Worm (Caenorhabditis elegans) whole organism, L4 larva: ENCODE results near the gene F55A4.3.

Experiments used
- ama-1 ChIP-seq: fragments of 150-350 bp; optimal IDR thresholded peaks from 2 replicates; lab custom pipeline; 2014; ENCODE audit warnings: inconsistent platforms, mixed read lengths
- fos-1 ChIP-seq: fragments of 150-350 bp; optimal IDR thresholded peaks from 2 replicates; lab custom pipeline; 2014; ENCODE audit warnings: missing biosample characterization, missing genetic modification characterization
- lin-39 ChIP-seq: fragments of 150-350 bp; optimal IDR thresholded peaks from 2 replicates; lab custom pipeline; 2014; ENCODE audit warnings: missing biosample characterization, missing genetic modification reagents, missing genetic modification characterization
- mdl-1 ChIP-seq, 2 experiments: fragments of 150-350 bp in 1 of 2; sonication (generic microtip) in 1 of 2; optimal IDR thresholded peaks; 2 replicates each; lab custom pipeline; 2014 to 2017; ENCODE audit warnings: missing biosample characterization in 2 of 2, missing genetic modification characterization in 2 of 2
- mxl-2 ChIP-seq: fragments of 200-800 bp; sonication (Bioruptor generic); conservative IDR thresholded peaks from 2 replicates; pipeline ENCODE4 v1.3.6; 2022; ENCODE audit warnings: missing genetic modification reagents, missing genetic modification characterization, missing compliant biosample characterization
- nhr-10 ChIP-seq: fragments of 150-350 bp; optimal IDR thresholded peaks from 2 replicates; lab custom pipeline; 2014; ENCODE audit warnings: missing biosample characterization, missing genetic modification characterization
- nhr-77 ChIP-seq: fragments of 150-350 bp; optimal IDR thresholded peaks from 2 replicates; lab custom pipeline; 2014; ENCODE audit warnings: missing biosample characterization, missing genetic modification characterization
- pqm-1 ChIP-seq: sonication (generic microtip); optimal IDR thresholded peaks from 2 replicates; lab custom pipeline; 2017; ENCODE audit warnings: missing biosample characterization, missing genetic modification characterization
- ztf-11 ChIP-seq: fragments of 150-350 bp; optimal IDR thresholded peaks from 2 replicates; lab custom pipeline; 2014; ENCODE audit warnings: missing biosample characterization, missing genetic modification characterization

ce11 chrX:986463-986862, 38.4 kb downstream of the F55A4.3 start:
- TF ChIP-seq mdl-1 (tag; optimal IDR thresholded peaks at IDR 0.05; lab: Kevin White, UChicago) (no peak), mxl-2 (GFP tag; lab: Robert Waterston, UW) (no peak), nhr-77 (tag; lab: Kevin White, UChicago) (no peak), ztf-11 (no peak), nhr-10 (no peak), lin-39 (tag; lab: Kevin White, UChicago) (no peak), fos-1 (tag; lab: Kevin White, UChicago) (no peak), ama-1 (lab: Kevin White, UChicago) (no peak), pqm-1 (tag; lab: Kevin White, UChicago) (no peak)
